Worm (Caenorhabditis elegans) whole organism, L3 larva: ENCODE results near the gene Y40H7A.4.

Experiments
- ceh-16 ChIP-seq: sonication (generic microtip); optimal IDR thresholded peaks from 2 replicates; lab custom pipeline; 2017; ENCODE audit warnings: missing biosample characterization, missing genetic modification characterization
- elt-1 ChIP-seq: fragments of 150-350 bp; optimal IDR thresholded peaks from 2 replicates; lab custom pipeline; 2014; ENCODE audit warnings: missing biosample characterization, missing genetic modification characterization
- lin-15B ChIP-seq: fragments of 150-350 bp; optimal IDR thresholded peaks from 2 replicates; lab custom pipeline; 2014; ENCODE audit warnings: missing biosample characterization, missing genetic modification characterization
- lin-39 ChIP-seq: fragments of 150-350 bp; optimal IDR thresholded peaks from 2 replicates; lab custom pipeline; 2018; ENCODE audit warnings: missing biosample characterization, missing genetic modification reagents, missing genetic modification characterization
- nhr-237 ChIP-seq: fragments of 150-350 bp; optimal IDR thresholded peaks from 2 replicates; lab custom pipeline; 2014; ENCODE audit warnings: missing biosample characterization, missing genetic modification characterization
- pha-4 ChIP-seq: fragments of 150-350 bp; optimal IDR thresholded peaks from 2 replicates; lab custom pipeline; 2014; ENCODE audit warnings: missing biosample characterization, missing genetic modification reagents, missing genetic modification characterization
- sea-2 ChIP-seq: fragments of 150-350 bp; sonication (generic microtip); optimal IDR thresholded peaks from 4 replicates; lab custom pipeline; 2014; ENCODE audit warnings: missing biosample characterization, missing genetic modification reagents, missing genetic modification characterization

DNA sequence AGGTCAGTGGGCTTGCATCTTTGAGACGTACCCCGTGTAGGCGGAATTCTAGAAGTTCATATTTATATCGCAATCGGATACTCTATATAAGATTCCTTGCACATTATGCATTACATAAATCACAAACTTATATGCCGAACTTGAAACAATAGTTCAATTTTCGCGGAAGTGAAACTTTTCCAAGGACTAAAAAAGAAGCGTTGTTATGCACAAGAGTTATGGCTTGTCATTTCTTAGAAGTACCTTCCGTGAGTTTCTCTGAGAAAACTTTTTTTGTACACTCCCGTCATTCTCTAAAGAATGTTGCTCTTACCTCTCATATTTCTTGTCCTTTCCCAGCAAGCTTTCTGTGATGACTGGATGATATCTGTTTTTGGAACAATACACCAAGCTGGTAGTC lies 56.9 kb downstream of the Y40H7A.4 start, which contains the start of gene M199.136:
- TF ChIP-seq lin-15B (tag; lab: Kevin White, UChicago) (no peak), sea-2 (GFP tag; lab: Kevin White, UChicago) (no peak), lin-39 (tag; lab: Kevin White, UChicago) (no peak), nhr-237 (tag; lab: Kevin White, UChicago) (no peak), ceh-16 (tag; lab: Kevin White, UChicago) (no peak), elt-1 (tag; lab: Kevin White, UChicago) (no peak), pha-4 (no peak)
